Worm (Caenorhabditis elegans) whole organism, L2 larva: ENCODE results near the gene pals-32.

Experiments used
- crh-2 ChIP-seq: sonication (generic microtip); optimal IDR thresholded peaks from 2 replicates; lab custom pipeline; 2017; ENCODE audit warnings: missing biosample characterization, missing genetic modification characterization
- mdl-1 ChIP-seq, 2 experiments: fragments of 150-350 bp in 1 of 2; sonication (generic microtip) in 1 of 2; optimal IDR thresholded peaks; 2 replicates each; lab custom pipeline; 2017; ENCODE audit warnings: missing biosample characterization in 2 of 2, missing genetic modification characterization in 2 of 2
- nhr-12 ChIP-seq: fragments of 150-350 bp; optimal IDR thresholded peaks from 2 replicates; lab custom pipeline; 2014; ENCODE audit warnings: missing biosample characterization, missing genetic modification characterization

DNA sequence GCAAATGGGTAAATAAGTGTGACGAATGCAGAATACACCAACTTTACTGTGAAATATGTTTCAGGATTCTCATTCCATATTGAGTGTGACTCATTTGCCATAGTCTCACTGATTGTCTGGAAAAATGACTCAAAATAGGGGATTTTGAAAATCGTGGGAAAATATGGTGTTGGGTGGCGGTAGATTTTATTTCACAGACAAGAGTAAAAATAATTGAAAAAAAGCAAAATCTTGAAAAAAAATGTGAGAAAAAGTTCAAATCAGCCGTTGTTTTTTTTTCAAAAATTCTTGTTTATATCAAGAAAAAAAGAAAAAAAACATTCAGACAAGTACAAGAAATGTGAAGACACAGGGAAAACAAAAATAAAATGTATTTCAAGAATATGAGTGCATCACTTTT, 26.2 kb downstream of the pals-32 start, which contains the start of gene srh-38:
- TF ChIP-seq crh-2 (tag; lab: Kevin White, UChicago) (no peak), nhr-12 (tag; lab: Kevin White, UChicago) (no peak), mdl-1 (tag; optimal IDR thresholded peaks at IDR 0.05; lab: Kevin White, UChicago) (no peak)
